Fruit fly (Drosophila melanogaster) whole organism, prepupa: ENCODE measurements around the gene CG15019.
A peak's percentile ranks its signal among the peaks of the same experiment; 100 is the strongest.

Experiments
- Blimp-1 ChIP-seq: fragments of 200-800 bp; sonication (Bioruptor generic); optimal IDR thresholded peaks from 3 replicates; lab custom pipeline; 2017; ENCODE audit warnings: missing biosample characterization, missing genetic modification characterization, mild to moderate bottlenecking, moderate library complexity, missing genetic modification reagents
- CG10631 ChIP-seq: fragments of 200-800 bp; sonication (Bioruptor generic); optimal IDR thresholded peaks from 2 replicates; lab custom pipeline; 2016; ENCODE audit warnings: missing biosample characterization, missing genetic modification characterization
- CG10669 ChIP-seq: fragments of 200-800 bp; sonication (Bioruptor generic); optimal IDR thresholded peaks from 3 replicates; lab custom pipeline; 2018; ENCODE audit warnings: missing biosample characterization, mild to moderate bottlenecking, missing genetic modification characterization, moderate library complexity
- CG11294 ChIP-seq: fragments of 200-800 bp; sonication (Bioruptor generic); IDR thresholded peaks from 2 replicates; pipeline ENCODE4 v1.3.6; 2022; ENCODE audit warnings: missing biosample characterization, missing genetic modification characterization
- CG11762 ChIP-seq: fragments of 200-800 bp; sonication (Bioruptor generic); optimal IDR thresholded peaks from 3 replicates; lab custom pipeline; 2016; ENCODE audit warnings: missing biosample characterization, missing genetic modification characterization; ENCODE audit not compliant: insufficient read depth
- CG11902 ChIP-seq: fragments of 200-800 bp; sonication (Bioruptor generic); optimal IDR thresholded peaks from 3 replicates; lab custom pipeline; 2016; ENCODE audit warnings: missing biosample characterization, missing genetic modification characterization
- CG15336 ChIP-seq: fragments of 200-800 bp; sonication (Bioruptor generic); IDR thresholded peaks from 2 replicates; pipeline ENCODE4 v1.3.6; 2022; ENCODE audit warnings: missing biosample characterization, missing genetic modification characterization
- CG1621 ChIP-seq: fragments of 200-800 bp; sonication (Bioruptor generic); optimal IDR thresholded peaks from 3 replicates; lab custom pipeline; 2018; ENCODE audit warnings: missing biosample characterization, mild to moderate bottlenecking, missing genetic modification characterization
- CG3032 ChIP-seq: fragments of 200-800 bp; optimal IDR thresholded peaks from 2 replicates; lab custom pipeline; 2019; ENCODE audit warnings: missing biosample characterization, mild to moderate bottlenecking, missing genetic modification characterization, moderate library complexity
- CG32006 ChIP-seq: fragments of 200-800 bp; sonication (Bioruptor generic); optimal IDR thresholded peaks from 3 replicates; lab custom pipeline; 2017; ENCODE audit warnings: missing biosample characterization, mild to moderate bottlenecking, missing genetic modification characterization
- CG34406 ChIP-seq: fragments of 200-800 bp; sonication (Bioruptor generic); optimal IDR thresholded peaks from 3 replicates; lab custom pipeline; 2016; ENCODE audit warnings: missing biosample characterization, missing genetic modification characterization
- CG3919 ChIP-seq: fragments of 200-800 bp; sonication (Bioruptor generic); optimal IDR thresholded peaks from 3 replicates; lab custom pipeline; 2016; ENCODE audit warnings: missing biosample characterization, missing genetic modification characterization
- CG4318 ChIP-seq: fragments of 200-800 bp; sonication (Bioruptor generic); optimal IDR thresholded peaks from 3 replicates; lab custom pipeline; 2017; ENCODE audit warnings: missing biosample characterization, mild to moderate bottlenecking, missing genetic modification characterization
- CG6163 ChIP-seq: fragments of 200-800 bp; sonication (Bioruptor generic); IDR thresholded peaks from 3 replicates; pipeline ENCODE4 v1.3.6; 2022; ENCODE audit warnings: missing biosample characterization, missing genetic modification characterization
- CG6276 ChIP-seq: fragments of 200-800 bp; sonication (Bioruptor generic); optimal IDR thresholded peaks from 2 replicates; lab custom pipeline; 2017; ENCODE audit warnings: missing biosample characterization, mild to moderate bottlenecking, missing genetic modification characterization
- CG6792 ChIP-seq: fragments of 200-800 bp; sonication (Bioruptor generic); optimal IDR thresholded peaks from 3 replicates; lab custom pipeline; 2016; ENCODE audit warnings: missing biosample characterization, missing genetic modification characterization
- CG6854 ChIP-seq: fragments of 200-800 bp; sonication (Bioruptor generic); optimal IDR thresholded peaks from 2 replicates; lab custom pipeline; 2017; ENCODE audit warnings: missing biosample characterization, mild to moderate bottlenecking, missing genetic modification characterization
- CG8119 ChIP-seq: fragments of 200-800 bp; sonication (Bioruptor generic); IDR thresholded peaks from 3 replicates; pipeline ENCODE4 v1.3.6; 2022; ENCODE audit warnings: missing biosample characterization, missing genetic modification characterization
- CG8632 ChIP-seq: fragments of 200-800 bp; sonication (Bioruptor generic); optimal IDR thresholded peaks from 3 replicates; lab custom pipeline; 2016; ENCODE audit warnings: missing biosample characterization, missing genetic modification characterization
- Eip75B ChIP-seq: fragments of 200-800 bp; sonication (Bioruptor generic); optimal IDR thresholded peaks from 3 replicates; lab custom pipeline; 2016; ENCODE audit warnings: missing biosample characterization, missing genetic modification characterization
- Eip78C ChIP-seq: fragments of 200-800 bp; sonication (Bioruptor generic); peaks from one replicate; lab custom pipeline; 2016; ENCODE audit warnings: missing biosample characterization, missing genetic modification characterization
- Ets21C ChIP-seq: fragments of 200-800 bp; sonication (Bioruptor generic); optimal IDR thresholded peaks from 3 replicates; lab custom pipeline; 2016; ENCODE audit warnings: missing biosample characterization, missing genetic modification characterization
- Ets96B ChIP-seq: fragments of 200-800 bp; optimal IDR thresholded peaks from 2 replicates; lab custom pipeline; 2019; ENCODE audit warnings: missing biosample characterization, mild to moderate bottlenecking, missing genetic modification characterization, moderate library complexity
- Gug ChIP-seq: fragments of 200-800 bp; sonication (Bioruptor generic); IDR thresholded peaks from 2 replicates; pipeline ENCODE4 v1.3.6; 2022; ENCODE audit warnings: missing biosample characterization, missing genetic modification characterization
- Hr38 ChIP-seq: sonication (Bioruptor generic); optimal IDR thresholded peaks from 2 replicates; lab custom pipeline; 2016; ENCODE audit warnings: missing biosample characterization, missing genetic modification characterization
- Hr4 ChIP-seq: fragments of 200-800 bp; sonication (Bioruptor generic); optimal IDR thresholded peaks from 3 replicates; lab custom pipeline; 2016; ENCODE audit warnings: missing biosample characterization, missing genetic modification characterization
- Lpt ChIP-seq: fragments of 200-800 bp; sonication (Bioruptor generic); optimal IDR thresholded peaks from 3 replicates; lab custom pipeline; 2016; ENCODE audit warnings: missing biosample characterization, missing genetic modification characterization
- OdsH ChIP-seq: fragments of 200-800 bp; sonication (Bioruptor generic); optimal IDR thresholded peaks from 3 replicates; lab custom pipeline; 2016; ENCODE audit warnings: missing biosample characterization, missing genetic modification characterization
- Smox ChIP-seq: fragments of 200-800 bp; sonication (Bioruptor generic); optimal IDR thresholded peaks from 3 replicates; lab custom pipeline; 2016; ENCODE audit warnings: missing biosample characterization, missing genetic modification characterization
- Sox14 ChIP-seq: fragments of 200-800 bp; sonication (Bioruptor generic); optimal IDR thresholded peaks from 3 replicates; lab custom pipeline; 2016; ENCODE audit warnings: missing biosample characterization, missing genetic modification characterization
- achi ChIP-seq: fragments of 200-800 bp; sonication (Bioruptor generic); optimal IDR thresholded peaks from 3 replicates; lab custom pipeline; 2016; ENCODE audit warnings: missing biosample characterization, missing genetic modification characterization
- acj6 ChIP-seq: fragments of 200-800 bp; sonication (Bioruptor generic); optimal IDR thresholded peaks from 3 replicates; lab custom pipeline; 2016; ENCODE audit warnings: missing biosample characterization, missing genetic modification characterization
- dac ChIP-seq: fragments of 200-800 bp; sonication (Bioruptor generic); optimal IDR thresholded peaks from 2 replicates; lab custom pipeline; 2017; ENCODE audit warnings: missing biosample characterization, mild to moderate bottlenecking, missing genetic modification characterization
- eg ChIP-seq: fragments of 200-800 bp; sonication (Bioruptor generic); IDR thresholded peaks from 3 replicates; pipeline ENCODE4 v1.3.6; 2022; ENCODE audit warnings: missing biosample characterization, missing genetic modification characterization
- esn ChIP-seq: fragments of 200-800 bp; sonication (Bioruptor generic); optimal IDR thresholded peaks from 2 replicates; lab custom pipeline; 2016; ENCODE audit warnings: missing biosample characterization, mild to moderate bottlenecking, missing genetic modification characterization, moderate library complexity
- fd85E ChIP-seq: fragments of 200-800 bp; sonication (Bioruptor generic); optimal IDR thresholded peaks from 3 replicates; lab custom pipeline; 2016; ENCODE audit warnings: missing biosample characterization, missing genetic modification characterization
- fkh ChIP-seq: fragments of 200-800 bp; sonication (Bioruptor generic); optimal IDR thresholded peaks from 3 replicates; lab custom pipeline; 2017; ENCODE audit warnings: missing biosample characterization, mild to moderate bottlenecking, missing genetic modification characterization, moderate library complexity
- lz ChIP-seq: fragments of 200-800 bp; sonication (Bioruptor generic); optimal IDR thresholded peaks from 3 replicates; lab custom pipeline; 2016; ENCODE audit warnings: missing biosample characterization, missing genetic modification characterization
- net ChIP-seq: fragments of 200-800 bp; sonication (Bioruptor generic); optimal IDR thresholded peaks from 3 replicates; lab custom pipeline; 2016; ENCODE audit warnings: missing biosample characterization, missing genetic modification characterization
- pdm3 ChIP-seq: fragments of 200-800 bp; sonication (Bioruptor generic); optimal IDR thresholded peaks from 3 replicates; lab custom pipeline; 2016; ENCODE audit warnings: missing biosample characterization, missing genetic modification characterization
- salr ChIP-seq, 2 experiments: fragments of 200-800 bp; sonication (Bioruptor generic); optimal IDR thresholded peaks; 3 replicates each; lab custom pipeline; 2016 to 2018; ENCODE audit warnings: missing biosample characterization in 2 of 2, missing genetic modification characterization in 2 of 2, mild to moderate bottlenecking in 1 of 2
- spab ChIP-seq: fragments of 200-800 bp; sonication (Bioruptor generic); optimal IDR thresholded peaks from 2 replicates; lab custom pipeline; 2017; ENCODE audit warnings: missing biosample characterization, mild to moderate bottlenecking, missing genetic modification characterization, missing genetic modification reagents
- ss ChIP-seq, 2 experiments: fragments of 200-800 bp; sonication (Bioruptor generic); optimal IDR thresholded peaks; 2 replicates in 1 of 2; 3 replicates in 1 of 2; lab custom pipeline; 2017 to 2018; ENCODE audit warnings: mild to moderate bottlenecking in 2 of 2, missing biosample characterization in 2 of 2, missing genetic modification characterization in 2 of 2, moderate library complexity in 1 of 2
- topi ChIP-seq: fragments of 200-800 bp; sonication (Bioruptor generic); optimal IDR thresholded peaks from 3 replicates; lab custom pipeline; 2016; ENCODE audit warnings: missing biosample characterization, missing genetic modification characterization

The CG15019 gene

dm6 chr3L:4395501-4396073 lies 10.3 kb downstream of the CG15019 start (continued):
- TF ChIP-seq ss (GFP tag; optimal IDR thresholded peaks at IDR 0.05; lab: Kevin White, UChicago) = peak in 1 of 2 experiments; percentile 35
- TF ChIP-seq OdsH = peak; percentile 56
- no peak for TF ChIP-seq Lpt (GFP tag; lab: Kevin White, UChicago)
- TF ChIP-seq CG8632 (GFP tag; lab: Kevin White, UChicago) = peak; percentile 43
- no peak for TF ChIP-seq CG6163 (GFP tag; lab: Robert Waterston, UW)
- TF ChIP-seq CG6792 (GFP tag; lab: Kevin White, UChicago) = peak; percentile 19
- TF ChIP-seq CG6854 (GFP tag; lab: Kevin White, UChicago) = no peak
- TF ChIP-seq net = peak; percentile 59
- peak; percentile 65 for TF ChIP-seq Smox (GFP tag; lab: Kevin White, UChicago)
- TF ChIP-seq fd85E (GFP tag; lab: Kevin White, UChicago) = no peak
- TF ChIP-seq Ets21C (GFP tag; lab: Kevin White, UChicago) = peak; percentile 11
- no peak for TF ChIP-seq Hr38 (GFP tag; lab: Kevin White, UChicago)

dm6 chr3L:4393642-4394041 lies 12.2 kb downstream of the CG15019 start:
- peak; percentile 8 for TF ChIP-seq Sox14
- TF ChIP-seq CG6276 (GFP tag; lab: Kevin White, UChicago) = peak; percentile 20
- no peak for TF ChIP-seq Eip75B (GFP tag; lab: Kevin White, UChicago)
- TF ChIP-seq OdsH = peak; percentile 19
- TF ChIP-seq dac = no peak
- no peak for TF ChIP-seq CG3032
- TF ChIP-seq CG10669 (GFP tag; lab: Kevin White, UChicago) = no peak
- peak; percentile 39; the same call in 2 of the 3 replicates for TF ChIP-seq eg (GFP tag; lab: Robert Waterston, UW)
- TF ChIP-seq CG6163 (GFP tag; lab: Robert Waterston, UW) = peak; percentile 45; the same call in 1 of the 3 replicates
- TF ChIP-seq CG32006 = peak; percentile 29
- TF ChIP-seq Hr4 (GFP tag; lab: Kevin White, UChicago) = peak; percentile 16
- no peak for TF ChIP-seq lz
- peak in 1 of 2 experiments; percentile 21 for TF ChIP-seq salr (GFP tag; optimal IDR thresholded peaks at IDR 0.05; lab: Kevin White, UChicago)
- TF ChIP-seq CG3919 (GFP tag; lab: Kevin White, UChicago) = peak; percentile 37
- peak; percentile 10 for TF ChIP-seq achi (GFP tag; lab: Kevin White, UChicago)

- TF ChIP-seq fkh (GFP tag; lab: Kevin White, UChicago) (no peak), CG11762 (peak; percentile 1), CG6163 (GFP tag; lab: Robert Waterston, UW) (peak; percentile 73), CG11902 (GFP tag; lab: Kevin White, UChicago) (no peak), acj6 (GFP tag; lab: Kevin White, UChicago) (no peak), Gug (GFP tag; lab: Robert Waterston, UW) (peak; percentile 65; the same call in 1 of the 2 replicates), CG3919 (GFP tag; lab: Kevin White, UChicago) (peak; percentile 34), CG11294 (GFP tag; lab: Robert Waterston, UW) (peak; percentile 63; the same call in 1 of the 2 replicates), Hr4 (GFP tag; lab: Kevin White, UChicago) (peak; percentile 70), Sox14 (no peak), CG6276 (GFP tag; lab: Kevin White, UChicago) (peak; percentile 78), eg (GFP tag; lab: Robert Waterston, UW) (peak; percentile 89), dac (peak; percentile 37), CG1621 (no peak), CG10631 (GFP tag; lab: Kevin White, UChicago) (no peak), CG15336 (GFP tag; lab: Robert Waterston, UW) (peak; percentile 80), pdm3 (GFP tag; lab: Kevin White, UChicago) (peak; percentile 48), CG4318 (GFP tag; lab: Kevin White, UChicago) (peak; percentile 15), OdsH (peak; percentile 6), Eip78C (GFP tag; lab: Kevin White, UChicago) (peak; percentile 68), CG32006 (peak; percentile 60), CG8119 (GFP tag; lab: Robert Waterston, UW) (peak; percentile 68), Ets96B (tag; lab: Kevin White, UChicago) (no peak), Blimp-1 (GFP tag; lab: Kevin White, UChicago) (no peak), Ets21C (GFP tag; lab: Kevin White, UChicago) (no peak), topi (no peak), CG34406 (GFP tag; lab: Kevin White, UChicago) (no peak), esn (GFP tag; lab: Kevin White, UChicago) (no peak), Smox (GFP tag; lab: Kevin White, UChicago) (no peak), fd85E (GFP tag; lab: Kevin White, UChicago) (no peak), net (peak; percentile 18), achi (GFP tag; lab: Kevin White, UChicago) (peak; percentile 23), spab (GFP tag; lab: Kevin White, UChicago) (no peak)
Observed at dm6 chr3L:4392851-4393250, 13.0 kb downstream of the CG15019 start.
